Fruit fly (Drosophila melanogaster): ENCODE data around the gene Hex-A.
A peak's percentile ranks its signal among the peaks of the same experiment; 100 is the strongest.

Gene Hex-A

dm6 chrX:9608727-9609419 is 23.4 kb downstream of the Hex-A start, which contains the start of the genes LysRS and Hecw (continued):
- TF ChIP-seq HLH54F (GFP tag; optimal IDR thresholded peaks at IDR 0.05), result no peak
- no peak for TF ChIP-seq pita (GFP tag; optimal IDR thresholded peaks at IDR 0.05)
- no peak for TF ChIP-seq emc (GFP tag; optimal IDR thresholded peaks at IDR 0.05)
- TF ChIP-seq gcm (GFP tag; optimal IDR thresholded peaks at IDR 0.05), result no peak
- no peak for TF ChIP-seq Nf-YA (GFP tag; IDR thresholded peaks at IDR 0.05)
- TF ChIP-seq CG9876 (GFP tag; optimal IDR thresholded peaks at IDR 0.05), result no peak
- TF ChIP-seq CG2129 (GFP tag; IDR thresholded peaks at IDR 0.05; ENCODE audit: partially characterized antibody), result no peak
- TF ChIP-seq CG17385 (GFP tag; optimal IDR thresholded peaks at IDR 0.05), result peak; percentile 70
- TF ChIP-seq CG17359 (tag; optimal IDR thresholded peaks at IDR 0.05), result peak; percentile 82
- no peak for TF ChIP-seq sd (tag; optimal IDR thresholded peaks at IDR 0.05)
- TF ChIP-seq CG4404 (GFP tag; IDR thresholded peaks at IDR 0.05), result no peak
- TF ChIP-seq mld (GFP tag; IDR thresholded peaks at IDR 0.05; ENCODE audit: partially characterized antibody), result no peak
- TF ChIP-seq Ssrp (tag; optimal IDR thresholded peaks at IDR 0.05), result no peak
- TF ChIP-seq CG9727 (GFP tag; optimal IDR thresholded peaks at IDR 0.05), result no peak
- TF ChIP-seq unc-4 (GFP tag; IDR thresholded peaks at IDR 0.05; ENCODE audit: partially characterized antibody), result 0 out of 2 replicates have a peak, but pooled peaks have one; percentile 28
- peak; percentile 49 for TF ChIP-seq Sry-δ (GFP tag; optimal IDR thresholded peaks at IDR 0.05)
- no peak for TF ChIP-seq ind (GFP tag; optimal IDR thresholded peaks at IDR 0.05)
- TF ChIP-seq Oaz (GFP tag; IDR thresholded peaks at IDR 0.05), result no peak
- no peak for TF ChIP-seq CG2120 (GFP tag; optimal IDR thresholded peaks at IDR 0.05)
- TF ChIP-seq Side (GFP tag; optimal IDR thresholded peaks at IDR 0.05), result no peak
- no peak for TF ChIP-seq CG7963 (GFP tag; IDR thresholded peaks at IDR 0.05; ENCODE audit: partially characterized antibody)
- no peak for TF ChIP-seq CG6813 (GFP tag; optimal IDR thresholded peaks at IDR 0.05)
- TF ChIP-seq CG13624 (GFP tag; optimal IDR thresholded peaks at IDR 0.05), result peak; percentile 13
- no peak for TF ChIP-seq Dbx (GFP tag; IDR thresholded peaks at IDR 0.05)
- peak; percentile 52 for TF ChIP-seq CG17186 (GFP tag; optimal IDR thresholded peaks at IDR 0.05)
- peak; percentile 65 for TF ChIP-seq Ets97D (GFP tag; optimal IDR thresholded peaks at IDR 0.05)
- TF ChIP-seq Rx (GFP tag; IDR thresholded peaks at IDR 0.05), result no peak
- no peak for TF ChIP-seq Atf-2 (GFP tag; optimal IDR thresholded peaks at IDR 0.05)
- peak; percentile 92 for TF ChIP-seq sqz (GFP tag; optimal IDR thresholded peaks at IDR 0.05)
- TF ChIP-seq CG16815 (GFP tag; optimal IDR thresholded peaks at IDR 0.05), result no peak
- no peak for TF ChIP-seq aop (GFP tag; IDR thresholded peaks at IDR 0.05)
- peak; percentile 72 for TF ChIP-seq dm (GFP tag; optimal IDR thresholded peaks at IDR 0.05)
- no peak for TF ChIP-seq CG10321 (GFP tag; IDR thresholded peaks at IDR 0.05)
- TF ChIP-seq nerfin-1 (tag; optimal IDR thresholded peaks at IDR 0.05), result no peak
- TF ChIP-seq BtbVII (GFP tag; optimal IDR thresholded peaks at IDR 0.05), result no peak
- no peak for TF ChIP-seq vfl (GFP tag; optimal IDR thresholded peaks at IDR 0.05)
- TF ChIP-seq knrl (GFP tag; IDR thresholded peaks at IDR 0.05; ENCODE audit: partially characterized antibody), result no peak
- TF ChIP-seq croc (GFP tag; conservative IDR thresholded peaks at IDR 0.05), result no peak
- no peak for TF ChIP-seq CG3838 (GFP tag; optimal IDR thresholded peaks at IDR 0.05)
- no peak for TF ChIP-seq jumu (GFP tag; optimal IDR thresholded peaks at IDR 0.05)
- 0 out of 3 replicates have a peak, but pooled peaks have one; percentile 34 for TF ChIP-seq Opbp (GFP tag; IDR thresholded peaks at IDR 0.05; ENCODE audit: partially characterized antibody)
- 0 out of 2 replicates have a peak, but pooled peaks have one; percentile 21 for TF ChIP-seq sob (GFP tag; IDR thresholded peaks at IDR 0.05)
- no peak for TF ChIP-seq grau (tag; optimal IDR thresholded peaks at IDR 0.05)
- TF ChIP-seq CG12299 (tag; optimal IDR thresholded peaks at IDR 0.05), result no peak
- no peak for TF ChIP-seq pros (GFP tag; optimal IDR thresholded peaks at IDR 0.05)
- peak; percentile 25 for TF ChIP-seq nmo (GFP tag; optimal IDR thresholded peaks at IDR 0.05)
- TF ChIP-seq Kr (GFP tag; optimal IDR thresholded peaks at IDR 0.05), result no peak
- TF ChIP-seq CG4854 (GFP tag; optimal IDR thresholded peaks at IDR 0.05), result no peak
- no peak for TF ChIP-seq CG8924 (tag; optimal IDR thresholded peaks at IDR 0.05)
- no peak for TF ChIP-seq CG6254 (GFP tag; optimal IDR thresholded peaks at IDR 0.05)

All from whole organism, embryonic.